Fruit fly (Drosophila melanogaster): ENCODE data around the gene IPIP.

Gene IPIP

dm6 chr2L:6053874-6054469 lies 6.2 kb downstream of the IPIP start, which contains the start of gene CG13995:
CG13995 (plus strand) TSS chr2L:6054302.
- no peak for TF ChIP-seq h (optimal IDR thresholded peaks at IDR 0.05)
- no peak for TF ChIP-seq Sin3A (optimal IDR thresholded peaks at IDR 0.05)
- TF ChIP-seq insv (optimal IDR thresholded peaks at IDR 0.05), result no peak
- TF ChIP-seq ttk (optimal IDR thresholded peaks at IDR 0.05), result no peak
- no peak for TF ChIP-seq Myc (optimal IDR thresholded peaks at IDR 0.05)
- no peak for TF ChIP-seq psq (optimal IDR thresholded peaks at IDR 0.05)

dm6 chr2L:6060210-6060609 lies 12.4 kb downstream of the IPIP start, which contains the start of gene CG34180:
CG34180 (plus strand) TSS chr2L:6060510.
- no peak for TF ChIP-seq ttk (optimal IDR thresholded peaks at IDR 0.05)
- no peak for TF ChIP-seq h (optimal IDR thresholded peaks at IDR 0.05)
- no peak for TF ChIP-seq insv (optimal IDR thresholded peaks at IDR 0.05)
- no peak for TF ChIP-seq Sin3A (optimal IDR thresholded peaks at IDR 0.05)
- no peak for TF ChIP-seq Myc (optimal IDR thresholded peaks at IDR 0.05)
- no peak for TF ChIP-seq psq (optimal IDR thresholded peaks at IDR 0.05)

- TF ChIP-seq psq (optimal IDR thresholded peaks at IDR 0.05) (no peak), Myc (optimal IDR thresholded peaks at IDR 0.05) (no peak), h (optimal IDR thresholded peaks at IDR 0.05) (no peak), ttk (optimal IDR thresholded peaks at IDR 0.05) (no peak), Sin3A (optimal IDR thresholded peaks at IDR 0.05) (no peak), insv (optimal IDR thresholded peaks at IDR 0.05) (no peak)
Observed at dm6 chr2L:6062382-6063082, 14.7 kb downstream of the IPIP start, which contains the start of the genes ND-51 and CG13994. ND-51 (minus strand) TSS chr2L:6062757. CG13994 (plus strand) TSS chr2L:6062989.

- TF ChIP-seq psq (optimal IDR thresholded peaks at IDR 0.05) (no peak), insv (optimal IDR thresholded peaks at IDR 0.05) (no peak), ttk (optimal IDR thresholded peaks at IDR 0.05) (no peak), Myc (optimal IDR thresholded peaks at IDR 0.05) (no peak), h (optimal IDR thresholded peaks at IDR 0.05) (no peak)
Observed at dm6 chr2L:6065823-6066222, 18.0 kb downstream of the IPIP start, which contains the start of the genes Fbw5 and CG9147. Fbw5 (minus strand) TSS chr2L:6065953. CG9147 (plus strand) TSS chr2L:6065997.

dm6 chr2L:6068544-6069251 lies 20.9 kb downstream of the IPIP start, which contains the start of the genes CG9150 and Pfdn1:
CG9150 (minus strand) TSS chr2L:6068594.
Pfdn1 (plus strand) TSS chr2L:6069079.
- TF ChIP-seq psq (optimal IDR thresholded peaks at IDR 0.05) (no peak), ttk (optimal IDR thresholded peaks at IDR 0.05) (no peak), h (optimal IDR thresholded peaks at IDR 0.05) (no peak), Myc (optimal IDR thresholded peaks at IDR 0.05) (no peak), Sin3A (optimal IDR thresholded peaks at IDR 0.05) (no peak), insv (optimal IDR thresholded peaks at IDR 0.05) (no peak)

- TF ChIP-seq insv (optimal IDR thresholded peaks at IDR 0.05), result no peak
- TF ChIP-seq Sin3A (optimal IDR thresholded peaks at IDR 0.05), result no peak
- TF ChIP-seq Myc (optimal IDR thresholded peaks at IDR 0.05), result no peak
- no peak for TF ChIP-seq psq (optimal IDR thresholded peaks at IDR 0.05)
- no peak for TF ChIP-seq ttk (optimal IDR thresholded peaks at IDR 0.05)
- no peak for TF ChIP-seq h (optimal IDR thresholded peaks at IDR 0.05)
Observed at dm6 chr2L:6070656-6071231, 22.9 kb downstream of the IPIP start, which contains the start of the genes CG9154 and Kr-h2. CG9154 (minus strand) TSS chr2L:6070686. Kr-h2 (plus strand) TSS chr2L:6070990.

- no peak for TF ChIP-seq psq (optimal IDR thresholded peaks at IDR 0.05)
- no peak for TF ChIP-seq ttk (optimal IDR thresholded peaks at IDR 0.05)
- no peak for TF ChIP-seq h (optimal IDR thresholded peaks at IDR 0.05)
- no peak for TF ChIP-seq Sin3A (optimal IDR thresholded peaks at IDR 0.05)
- TF ChIP-seq Myc (optimal IDR thresholded peaks at IDR 0.05), result no peak
- no peak for TF ChIP-seq insv (optimal IDR thresholded peaks at IDR 0.05)
Observed at dm6 chr2L:6072124-6072523, 24.3 kb downstream of the IPIP start.

- TF ChIP-seq Myc (optimal IDR thresholded peaks at IDR 0.05), result no peak
Observed at dm6 chr2L:6073894-6074293, 26.1 kb downstream of the IPIP start.

- TF ChIP-seq psq (optimal IDR thresholded peaks at IDR 0.05) (no peak), Myc (optimal IDR thresholded peaks at IDR 0.05) (no peak), ttk (optimal IDR thresholded peaks at IDR 0.05) (no peak), Sin3A (optimal IDR thresholded peaks at IDR 0.05) (no peak), insv (optimal IDR thresholded peaks at IDR 0.05) (no peak), h (optimal IDR thresholded peaks at IDR 0.05) (no peak)
Observed at dm6 chr2L:6074314-6074713, 26.5 kb downstream of the IPIP start.

dm6 chr2L:6075345-6075744 lies 27.5 kb downstream of the IPIP start:
- TF ChIP-seq Myc (optimal IDR thresholded peaks at IDR 0.05), result no peak

dm6 chr2L:6076143-6076542 lies 28.3 kb downstream of the IPIP start:
- TF ChIP-seq ttk (optimal IDR thresholded peaks at IDR 0.05) (no peak), insv (optimal IDR thresholded peaks at IDR 0.05) (no peak), Myc (optimal IDR thresholded peaks at IDR 0.05) (no peak), Sin3A (optimal IDR thresholded peaks at IDR 0.05) (no peak), psq (optimal IDR thresholded peaks at IDR 0.05) (no peak), h (optimal IDR thresholded peaks at IDR 0.05) (no peak)
